ENCODE assay signal across 3 fruit fly cellular contexts in genomic region chr2L:15056359-15057220, dm6.
TF ChIP-seq lines count a peak whose summit lies in the region.

No protein-coding gene starts in this region.

TF ChIP-seq in whole organism, embryonic, 481 proteins besides CTCF, POLR2A, EP300 and RAD21 (continued from another document and continues in another):
- TF ChIP-seq CG17359 (tag; optimal IDR thresholded peaks at IDR 0.05; lab: Kevin White, UChicago) (peak; percentile 78), hbn (GFP tag; IDR thresholded peaks at IDR 0.05; lab: Robert Waterston, UW; ENCODE audit: partially characterized antibody) (0 out of 2 replicates have a peak, but pooled peaks have one; percentile 21), CG12744 (GFP tag; optimal IDR thresholded peaks at IDR 0.05; lab: Kevin White, UChicago) (no peak), p53 (GFP tag; optimal IDR thresholded peaks at IDR 0.05; lab: Kevin White, UChicago) (no peak), CG34422 (GFP tag; IDR thresholded peaks at IDR 0.05; lab: Robert Waterston, UW) (peak; percentile 73; the same call in 2 of the 3 replicates), exex (tag; optimal IDR thresholded peaks at IDR 0.05; lab: Kevin White, UChicago) (peak; percentile 19), trem (tag; optimal IDR thresholded peaks at IDR 0.05; lab: Kevin White, UChicago) (peak; percentile 57), HHEX (GFP tag; optimal IDR thresholded peaks at IDR 0.05; lab: Kevin White, UChicago) (peak; percentile 76), CG15514 (GFP tag; optimal IDR thresholded peaks at IDR 0.05; lab: Kevin White, UChicago) (peak; percentile 34), CG2678 (tag; optimal IDR thresholded peaks at IDR 0.05; lab: Kevin White, UChicago) (peak; percentile 87), vfl (GFP tag; optimal IDR thresholded peaks at IDR 0.05; lab: Kevin White, UChicago) (peak; percentile 34), Max (GFP tag; optimal IDR thresholded peaks at IDR 0.05; lab: Kevin White, UChicago) (peak; percentile 64), NC2α (GFP tag; optimal IDR thresholded peaks at IDR 0.05; lab: Kevin White, UChicago) (no peak), twi (tag; optimal IDR thresholded peaks at IDR 0.05; lab: Kevin White, UChicago) (peak; percentile 41), ro (GFP tag; IDR thresholded peaks at IDR 0.05; lab: Robert Waterston, UW) (no peak; the same call in 1 of the 2 replicates), Antp (GFP tag; optimal IDR thresholded peaks at IDR 0.05; lab: Kevin White, UChicago) (no peak), CG13287 (GFP tag; IDR thresholded peaks at IDR 0.05; lab: Robert Waterston, UW; ENCODE audit: partially characterized antibody) (no peak), inv (GFP tag; IDR thresholded peaks at IDR 0.05; lab: Robert Waterston, UW; ENCODE audit: partially characterized antibody) (no peak), CG14667 (GFP tag; IDR thresholded peaks at IDR 0.05; lab: Robert Waterston, UW) (no peak; the same call in 1 of the 2 replicates), gce (GFP tag; IDR thresholded peaks at IDR 0.05; lab: Robert Waterston, UW) (0 out of 3 replicates have a peak, but pooled peaks have one; percentile 29), HLHmδ (GFP tag; optimal IDR thresholded peaks at IDR 0.05; lab: Kevin White, UChicago) (peak; percentile 70), Mad (GFP tag; optimal IDR thresholded peaks at IDR 0.05; lab: Kevin White, UChicago) (peak; percentile 39), grn (GFP tag; optimal IDR thresholded peaks at IDR 0.05; lab: Kevin White, UChicago) (peak; percentile 6), CG9876 (GFP tag; optimal IDR thresholded peaks at IDR 0.05; lab: Kevin White, UChicago) (no peak), CG2712 (tag; optimal IDR thresholded peaks at IDR 0.05; lab: Kevin White, UChicago) (peak; percentile 89), CG17568 (GFP tag; optimal IDR thresholded peaks at IDR 0.05; lab: Kevin White, UChicago) (peak; percentile 25), CG8388 (GFP tag; optimal IDR thresholded peaks at IDR 0.05; lab: Kevin White, UChicago) (peak; percentile 69), Lhr (GFP tag; optimal IDR thresholded peaks at IDR 0.05; lab: Kevin White, UChicago) (peak; percentile 29), Chrac-16 (GFP tag; optimal IDR thresholded peaks at IDR 0.05; lab: Kevin White, UChicago) (peak; percentile 49), CG17328 (GFP tag; IDR thresholded peaks at IDR 0.05; lab: Robert Waterston, UW) (peak; percentile 76), seq (GFP tag; IDR thresholded peaks at IDR 0.05; lab: Robert Waterston, UW) (peak; percentile 52), cato (GFP tag; optimal IDR thresholded peaks at IDR 0.05; lab: Kevin White, UChicago; ENCODE audit: borderline replicate concordance) (peak; percentile 53), br (optimal IDR thresholded peaks at IDR 0.05; lab: Kevin White, UChicago) (no peak), oc (tag; optimal IDR thresholded peaks at IDR 0.05; lab: Kevin White, UChicago) (peak; percentile 63), Sry-δ (GFP tag; optimal IDR thresholded peaks at IDR 0.05; lab: Kevin White, UChicago) (no peak), al (GFP tag; IDR thresholded peaks at IDR 0.05; lab: Robert Waterston, UW) (peak; percentile 43), B-H2 (GFP tag; optimal IDR thresholded peaks at IDR 0.05; lab: Kevin White, UChicago) (no peak), trh (GFP tag; optimal IDR thresholded peaks at IDR 0.05; lab: Kevin White, UChicago) (peak; percentile 54), vnd (GFP tag; IDR thresholded peaks at IDR 0.05; lab: Robert Waterston, UW; ENCODE audit: partially characterized antibody) (no peak), CG14710 (tag; optimal IDR thresholded peaks at IDR 0.05; lab: Kevin White, UChicago) (peak; percentile 91), pum (GFP tag; optimal IDR thresholded peaks at IDR 0.05; lab: Kevin White, UChicago) (peak; percentile 34), Opbp (GFP tag; IDR thresholded peaks at IDR 0.05; lab: Robert Waterston, UW; ENCODE audit: partially characterized antibody) (0 out of 3 replicates have a peak, but pooled peaks have one; percentile 21)

TF ChIP-seq in whole organism, prepupa, 60 proteins besides CTCF, POLR2A, EP300 and RAD21 (continued from another document):
- TF ChIP-seq cyc (GFP tag; optimal IDR thresholded peaks at IDR 0.05; lab: Kevin White, UChicago) (peak; percentile 82), CG11762 (GFP tag; optimal IDR thresholded peaks at IDR 0.05; lab: Kevin White, UChicago; ENCODE audit: insufficient read depth) (peak; percentile 84), Eip75B (GFP tag; optimal IDR thresholded peaks at IDR 0.05; lab: Kevin White, UChicago) (peak; percentile 72), Sox102F (GFP tag; optimal IDR thresholded peaks at IDR 0.05; lab: Kevin White, UChicago) (peak; percentile 84), CG34406 (GFP tag; optimal IDR thresholded peaks at IDR 0.05; lab: Kevin White, UChicago) (peak; percentile 86), topi (GFP tag; optimal IDR thresholded peaks at IDR 0.05; lab: Kevin White, UChicago) (peak; percentile 81), Sox14 (GFP tag; optimal IDR thresholded peaks at IDR 0.05; lab: Kevin White, UChicago) (peak; percentile 71), CG10631 (GFP tag; optimal IDR thresholded peaks at IDR 0.05; lab: Kevin White, UChicago) (peak; percentile 87), CG6808 (GFP tag; optimal IDR thresholded peaks at IDR 0.05; lab: Kevin White, UChicago) (peak; percentile 90), Eip78C (GFP tag; lab: Kevin White, UChicago) (peak; percentile 98), CG7368 (GFP tag; optimal IDR thresholded peaks at IDR 0.05; lab: Kevin White, UChicago) (peak; percentile 85), CG8632 (GFP tag; optimal IDR thresholded peaks at IDR 0.05; lab: Kevin White, UChicago) (peak; percentile 85), acj6 (GFP tag; optimal IDR thresholded peaks at IDR 0.05; lab: Kevin White, UChicago) (peak; percentile 88), CG4318 (GFP tag; optimal IDR thresholded peaks at IDR 0.05; lab: Kevin White, UChicago) (peak; percentile 72), Lpt (GFP tag; optimal IDR thresholded peaks at IDR 0.05; lab: Kevin White, UChicago) (peak; percentile 78), CG8319 (GFP tag; optimal IDR thresholded peaks at IDR 0.05; lab: Kevin White, UChicago) (peak; percentile 76), CG11902 (GFP tag; optimal IDR thresholded peaks at IDR 0.05; lab: Kevin White, UChicago) (peak; percentile 77), CG32006 (GFP tag; optimal IDR thresholded peaks at IDR 0.05; lab: Kevin White, UChicago) (peak; percentile 91), CG8119 (GFP tag; IDR thresholded peaks at IDR 0.05; lab: Robert Waterston, UW) (peak; percentile 94), CG9139 (GFP tag; optimal IDR thresholded peaks at IDR 0.05; lab: Kevin White, UChicago) (peak; percentile 73), Eip93F (GFP tag; optimal IDR thresholded peaks at IDR 0.05; lab: Kevin White, UChicago) (peak; percentile 67), CG3032 (tag; optimal IDR thresholded peaks at IDR 0.05; lab: Kevin White, UChicago) (peak; percentile 87), spab (GFP tag; optimal IDR thresholded peaks at IDR 0.05; lab: Kevin White, UChicago) (peak; percentile 86), Hr38 (GFP tag; optimal IDR thresholded peaks at IDR 0.05; lab: Kevin White, UChicago) (no peak), lz (GFP tag; optimal IDR thresholded peaks at IDR 0.05; lab: Kevin White, UChicago) (peak; percentile 74), CG6792 (GFP tag; optimal IDR thresholded peaks at IDR 0.05; lab: Kevin White, UChicago) (peak; percentile 81), Gug (GFP tag; IDR thresholded peaks at IDR 0.05; lab: Robert Waterston, UW) (peak; percentile 80), CG3919 (GFP tag; optimal IDR thresholded peaks at IDR 0.05; lab: Kevin White, UChicago) (peak; percentile 91), fd59A (GFP tag; optimal IDR thresholded peaks at IDR 0.05; lab: Kevin White, UChicago) (peak; percentile 76), achi (GFP tag; optimal IDR thresholded peaks at IDR 0.05; lab: Kevin White, UChicago) (peak; percentile 91), CG15336 (GFP tag; IDR thresholded peaks at IDR 0.05; lab: Robert Waterston, UW) (peak; percentile 94), eg (GFP tag; IDR thresholded peaks at IDR 0.05; lab: Robert Waterston, UW) (peak; percentile 90; the same call in 2 of the 3 replicates), esn (GFP tag; optimal IDR thresholded peaks at IDR 0.05; lab: Kevin White, UChicago) (peak; percentile 90), OdsH (GFP tag; optimal IDR thresholded peaks at IDR 0.05; lab: Kevin White, UChicago) (peak; percentile 87), fkh (GFP tag; optimal IDR thresholded peaks at IDR 0.05; lab: Kevin White, UChicago) (peak; percentile 19), Blimp-1 (GFP tag; optimal IDR thresholded peaks at IDR 0.05; lab: Kevin White, UChicago) (peak; percentile 76), Hr4 (GFP tag; optimal IDR thresholded peaks at IDR 0.05; lab: Kevin White, UChicago) (peak; percentile 83), CG11294 (GFP tag; IDR thresholded peaks at IDR 0.05; lab: Robert Waterston, UW) (peak; percentile 81; the same call in 1 of the 2 replicates), CG6854 (GFP tag; optimal IDR thresholded peaks at IDR 0.05; lab: Kevin White, UChicago) (peak; percentile 67), Met (GFP tag; optimal IDR thresholded peaks at IDR 0.05; lab: Kevin White, UChicago) (peak; percentile 84), vri (GFP tag; optimal IDR thresholded peaks at IDR 0.05; lab: Kevin White, UChicago) (peak; percentile 50)
TF ChIP-seq in whole organism, prepupa: peak in this region for 58.

TF ChIP-seq in whole organism, wandering third instar larva, 38 proteins besides CTCF, POLR2A, EP300 and RAD21 (continued from another document):
- no peak for TF ChIP-seq pan (optimal IDR thresholded peaks at IDR 0.05; lab: Kevin White, UChicago)
- TF ChIP-seq Rel (GFP tag; optimal IDR thresholded peaks at IDR 0.05; lab: Kevin White, UChicago): no peak
- peak; percentile 13 for TF ChIP-seq Rel (tag; optimal IDR thresholded peaks at IDR 0.05; lab: Kevin White, UChicago)
- no peak for TF ChIP-seq jim (GFP tag; optimal IDR thresholded peaks at IDR 0.05; lab: Kevin White, UChicago)
- peak; percentile 84 for TF ChIP-seq h (GFP tag; optimal IDR thresholded peaks at IDR 0.05; lab: Kevin White, UChicago)
- TF ChIP-seq ey (GFP tag; optimal IDR thresholded peaks at IDR 0.05; lab: Kevin White, UChicago): peak; percentile 69
- no peak for TF ChIP-seq CrebA (GFP tag; optimal IDR thresholded peaks at IDR 0.05; lab: Kevin White, UChicago; ENCODE audit: borderline replicate concordance)
- TF ChIP-seq N (GFP tag; optimal IDR thresholded peaks at IDR 0.05; lab: Kevin White, UChicago): peak; percentile 43
- no peak for TF ChIP-seq dsf (GFP tag; optimal IDR thresholded peaks at IDR 0.05; lab: Kevin White, UChicago; ENCODE audit: borderline replicate concordance)
- peak; percentile 66 for TF ChIP-seq Hnf4 (GFP tag; optimal IDR thresholded peaks at IDR 0.05; lab: Kevin White, UChicago)
- TF ChIP-seq dl (GFP tag; optimal IDR thresholded peaks at IDR 0.05; lab: Kevin White, UChicago; ENCODE audit: insufficient read depth in 1 of 2, partially characterized antibody in 2 of 2): peak; percentile 24 to 85
- TF ChIP-seq br (GFP tag; optimal IDR thresholded peaks at IDR 0.05; lab: Kevin White, UChicago): peak; percentile 70
- peak; percentile 89 for TF ChIP-seq Dif (GFP tag; optimal IDR thresholded peaks at IDR 0.05; lab: Kevin White, UChicago; ENCODE audit: partially characterized antibody)
- TF ChIP-seq rgr (GFP tag; optimal IDR thresholded peaks at IDR 0.05; lab: Kevin White, UChicago): peak; percentile 85
- no peak for TF ChIP-seq Mio (GFP tag; optimal IDR thresholded peaks at IDR 0.05; lab: Kevin White, UChicago)
- TF ChIP-seq Myc (optimal IDR thresholded peaks at IDR 0.05; lab: Kevin White, UChicago): no peak
